Fruit fly (Drosophila melanogaster) whole organism, embryonic: Measurements from ENCODE around the gene Fbp2.
A peak's percentile ranks its signal among the peaks of the same experiment; 100 is the strongest.

Experiments used
- Bdp1 ChIP-seq: fragments of 200-800 bp; sonication (Bioruptor generic); optimal IDR thresholded peaks from 3 replicates; lab custom pipeline; 2016; ENCODE audit warnings: missing biosample characterization, missing genetic modification characterization
- CG11560 ChIP-seq: fragments of 200-800 bp; sonication (Bioruptor generic); IDR thresholded peaks from 3 replicates; pipeline ENCODE4 v1.3.6; 2022; ENCODE audit warnings: missing biosample characterization, missing genetic modification characterization
- CG1603 ChIP-seq: fragments of 200-800 bp; sonication (Bioruptor generic); optimal IDR thresholded peaks from 2 replicates; lab custom pipeline; 2019; ENCODE audit warnings: missing biosample characterization, mild to moderate bottlenecking, missing genetic modification characterization, moderate library complexity
- CG1792 ChIP-seq: fragments of 200-800 bp; sonication (Bioruptor generic); optimal IDR thresholded peaks from 2 replicates; lab custom pipeline; 2016; ENCODE audit warnings: missing biosample characterization, missing genetic modification characterization
- CG2199 ChIP-seq: fragments of 200-800 bp; sonication (Bioruptor generic); IDR thresholded peaks from 3 replicates; pipeline ENCODE4 v1.3.6; 2022; ENCODE audit warnings: missing biosample characterization, missing genetic modification characterization
- CG34224 ChIP-seq: fragments of 200-800 bp; sonication (Bioruptor generic); IDR thresholded peaks from 3 replicates; pipeline ENCODE4 v1.3.6; 2022; ENCODE audit warnings: missing biosample characterization, missing genetic modification characterization; ENCODE audit not compliant: partially characterized antibody
- CG4820 ChIP-seq: fragments of 200-800 bp; sonication (Bioruptor generic); optimal IDR thresholded peaks from 3 replicates; lab custom pipeline; 2016; ENCODE audit warnings: missing biosample characterization, missing genetic modification characterization
- CG7556 ChIP-seq: fragments of 200-800 bp; sonication (Bioruptor generic); optimal IDR thresholded peaks from 2 replicates; lab custom pipeline; 2017; ENCODE audit warnings: missing biosample characterization, mild to moderate bottlenecking, missing genetic modification characterization
- CG7963 ChIP-seq: fragments of 200-800 bp; sonication (Bioruptor generic); IDR thresholded peaks from 3 replicates; pipeline ENCODE4 v1.3.6; 2022; ENCODE audit warnings: missing biosample characterization, missing genetic modification characterization; ENCODE audit not compliant: partially characterized antibody
- CTCF ChIP-seq: fragments of 200-800 bp; sonication (Bioruptor generic); optimal IDR thresholded peaks from 2 replicates; lab custom pipeline; 2017; ENCODE audit warnings: missing biosample characterization, mild to moderate bottlenecking, missing genetic modification characterization, moderate library complexity
- Dp ChIP-seq: fragments of 200-800 bp; sonication (Bioruptor generic); optimal IDR thresholded peaks from 2 replicates; lab custom pipeline; 2018; ENCODE audit warnings: missing biosample characterization, mild to moderate bottlenecking, missing genetic modification characterization, moderate library complexity
- HHEX ChIP-seq: fragments of 200-800 bp; sonication (Bioruptor generic); optimal IDR thresholded peaks from 3 replicates; lab custom pipeline; 2017; ENCODE audit warnings: missing biosample characterization, mild to moderate bottlenecking, missing genetic modification characterization, missing genetic modification reagents
- Hr39 ChIP-seq: fragments of >200 bp; optimal IDR thresholded peaks from 2 replicates; lab custom pipeline; 2017
- Hr51 ChIP-seq, 2 experiments: fragments of 200-800 bp; sonication (Bioruptor generic); optimal IDR thresholded peaks; 2 replicates in 1 of 2; 3 replicates in 1 of 2; lab custom pipeline; 2016 to 2018; ENCODE audit warnings: missing biosample characterization in 2 of 2, missing genetic modification characterization in 2 of 2, mild to moderate bottlenecking in 1 of 2, moderate library complexity in 1 of 2
- NK7.1 ChIP-seq: fragments of 200-800 bp; sonication (Bioruptor generic); optimal IDR thresholded peaks from 3 replicates; lab custom pipeline; 2016; ENCODE audit warnings: missing biosample characterization, missing genetic modification characterization
- Neu2 ChIP-seq: fragments of 200-800 bp; sonication (Bioruptor generic); optimal IDR thresholded peaks from 3 replicates; lab custom pipeline; 2016; ENCODE audit warnings: missing biosample characterization, missing genetic modification characterization, borderline replicate concordance
- Ptx1 ChIP-seq: fragments of 200-800 bp; sonication (Bioruptor generic); IDR thresholded peaks from 2 replicates; pipeline ENCODE4 v1.3.6; 2022; ENCODE audit warnings: missing biosample characterization, missing genetic modification characterization
- Sox100B ChIP-seq: fragments of 200-800 bp; sonication (Bioruptor generic); optimal IDR thresholded peaks from 3 replicates; lab custom pipeline; 2018; ENCODE audit warnings: missing biosample characterization, mild to moderate bottlenecking, missing genetic modification characterization
- TFAM ChIP-seq: fragments of 200-800 bp; sonication (Bioruptor generic); optimal IDR thresholded peaks from 2 replicates; lab custom pipeline; 2017; ENCODE audit warnings: missing biosample characterization, missing genetic modification characterization, inconsistent platforms
- az2 ChIP-seq: fragments of 200-800 bp; sonication (Bioruptor generic); optimal IDR thresholded peaks from 3 replicates; lab custom pipeline; 2016; ENCODE audit warnings: missing biosample characterization, missing genetic modification characterization
- cas ChIP-seq: fragments of 200-800 bp; sonication (Bioruptor generic); IDR thresholded peaks from 2 replicates; pipeline ENCODE4 v1.3.6; 2022; ENCODE audit warnings: missing biosample characterization, missing genetic modification characterization
- ci ChIP-seq: fragments of 200-800 bp; sonication (Bioruptor generic); IDR thresholded peaks from 3 replicates; pipeline ENCODE4 v1.3.6; 2022; ENCODE audit warnings: missing biosample characterization, missing genetic modification characterization
- fru ChIP-seq: fragments of >200 bp; optimal IDR thresholded peaks from 2 replicates; lab custom pipeline; 2017
- nmo ChIP-seq: fragments of 200-800 bp; sonication (Bioruptor generic); optimal IDR thresholded peaks from 2 replicates; lab custom pipeline; 2018; ENCODE audit warnings: missing biosample characterization, mild to moderate bottlenecking, missing genetic modification characterization, moderate library complexity
- phol ChIP-seq: fragments of 200-800 bp; sonication (Bioruptor generic); optimal IDR thresholded peaks from 3 replicates; lab custom pipeline; 2018; ENCODE audit warnings: missing biosample characterization, mild to moderate bottlenecking, missing genetic modification characterization, moderate library complexity
- so ChIP-seq: fragments of 200-800 bp; sonication (Bioruptor generic); IDR thresholded peaks from 3 replicates; pipeline ENCODE4 v1.3.6; 2022; ENCODE audit warnings: missing biosample characterization, missing genetic modification characterization
- tin ChIP-seq: fragments of 200-800 bp; sonication (Bioruptor generic); optimal IDR thresholded peaks from 3 replicates; lab custom pipeline; 2016; ENCODE audit warnings: missing biosample characterization, missing genetic modification characterization
- trem ChIP-seq: fragments of 200-800 bp; optimal IDR thresholded peaks from 3 replicates; lab custom pipeline; 2019; ENCODE audit warnings: missing biosample characterization, mild to moderate bottlenecking, missing genetic modification characterization, moderate library complexity
- z ChIP-seq: fragments of 200-800 bp; sonication (Bioruptor generic); IDR thresholded peaks from 3 replicates; pipeline ENCODE4 v1.3.6; 2022; ENCODE audit warnings: missing biosample characterization, missing genetic modification characterization
- zen2 ChIP-seq: fragments of 200-800 bp; sonication (Bioruptor generic); IDR thresholded peaks from 3 replicates; pipeline ENCODE4 v1.3.6; 2022; ENCODE audit warnings: missing biosample characterization, missing genetic modification characterization; ENCODE audit not compliant: partially characterized antibody

The Fbp2 gene

dm6 chr2L:9464455-9465063, 38.0 kb downstream of the Fbp2 start (continued):
- no peak for TF ChIP-seq CG1603 (tag; lab: Kevin White, UChicago)
- no peak for TF ChIP-seq nmo (GFP tag; lab: Kevin White, UChicago)
- TF ChIP-seq CG7556 (GFP tag; lab: Kevin White, UChicago) = no peak
- 0 out of 3 replicates have a peak, but pooled peaks have one; percentile 17 for TF ChIP-seq ci (GFP tag; lab: Robert Waterston, UW)
- no peak for TF ChIP-seq z (GFP tag; lab: Robert Waterston, UW)
- TF ChIP-seq NK7.1 = no peak
- TF ChIP-seq CG2199 (GFP tag; lab: Robert Waterston, UW) = peak; percentile 82; the same call in 2 of the 3 replicates
- TF ChIP-seq Dp (GFP tag; lab: Kevin White, UChicago) = no peak
- TF ChIP-seq zen2 = no peak
- TF ChIP-seq HHEX (GFP tag; lab: Kevin White, UChicago) = peak; percentile 5
- no peak for TF ChIP-seq CG1792 (GFP tag; lab: Kevin White, UChicago)
- TF ChIP-seq Sox100B (GFP tag; lab: Kevin White, UChicago) = no peak
- no peak for TF ChIP-seq CG34224 (GFP tag; lab: Robert Waterston, UW)
- no peak for TF ChIP-seq az2
- TF ChIP-seq tin (GFP tag; lab: Kevin White, UChicago) = no peak
- TF ChIP-seq CG7963 (GFP tag; lab: Robert Waterston, UW) = 0 out of 3 replicates have a peak, but pooled peaks have one; percentile 10
- TF ChIP-seq TFAM (GFP tag; lab: Kevin White, UChicago) = no peak
- TF ChIP-seq fru (lab: Kevin White, UChicago) = no peak
- no peak for TF ChIP-seq Ptx1
- TF ChIP-seq cas (GFP tag; lab: Robert Waterston, UW) = no peak
- TF ChIP-seq CTCF (GFP tag; lab: Kevin White, UChicago) = peak; percentile 90
- TF ChIP-seq phol (tag; lab: Kevin White, UChicago) = peak; percentile 9
- peak; percentile 6 for TF ChIP-seq trem (tag; lab: Kevin White, UChicago)
- TF ChIP-seq CG4820 = no peak
- peak in 1 of 2 experiments; percentile 1 for TF ChIP-seq Hr51 (GFP tag; optimal IDR thresholded peaks at IDR 0.05; lab: Kevin White, UChicago)
- no peak for TF ChIP-seq so (GFP tag; lab: Robert Waterston, UW)
- TF ChIP-seq Bdp1 = no peak
- TF ChIP-seq Neu2 (GFP tag; lab: Kevin White, UChicago) = no peak

dm6 chr2L:9467392-9467791, 40.8 kb downstream of the Fbp2 start:
- no peak for TF ChIP-seq CG11560
- peak; percentile 96 for TF ChIP-seq Hr39 (lab: Kevin White, UChicago)
